Worm (Caenorhabditis elegans) whole organism, midembryonic: ENCODE results near the gene F45E4.5.

Experiments
- T22C8.4 ChIP-seq: fragments of 200-800 bp; sonication (Bioruptor generic); IDR thresholded peaks from 2 replicates; pipeline ENCODE4 v1.3.6; 2022; ENCODE audit warnings: missing genetic modification characterization, missing compliant biosample characterization
- cog-1 ChIP-seq: sonication (generic microtip); optimal IDR thresholded peaks from 2 replicates; lab custom pipeline; 2016; ENCODE audit warnings: missing genetic modification characterization, missing compliant biosample characterization
- flt-1 ChIP-seq: fragments of 200-800 bp; sonication (Bioruptor generic); IDR thresholded peaks from 2 replicates; pipeline ENCODE4 v1.3.6; 2022; ENCODE audit warnings: missing genetic modification characterization, missing compliant biosample characterization
- klf-2 ChIP-seq: fragments of 200-800 bp; sonication (Bioruptor generic); conservative IDR thresholded peaks from 2 replicates; pipeline ENCODE4 v1.3.6; 2022; ENCODE audit warnings: missing genetic modification reagents, missing genetic modification characterization, missing compliant biosample characterization
- med-1 ChIP-seq: sonication (generic microtip); optimal IDR thresholded peaks from 2 replicates; lab custom pipeline; 2017; ENCODE audit warnings: missing genetic modification characterization, mild to moderate bottlenecking, missing compliant biosample characterization, antibody characterized with exemption, missing genetic modification reagents; ENCODE audit not compliant: insufficient read depth
- ref-1 ChIP-seq: fragments of 200-800 bp; sonication (Bioruptor generic); conservative IDR thresholded peaks from 2 replicates; pipeline ENCODE4 v1.3.6; 2022; ENCODE audit warnings: missing genetic modification reagents, missing genetic modification characterization, missing compliant biosample characterization
- tab-1 ChIP-seq: fragments of 200-800 bp; sonication (Bioruptor generic); IDR thresholded peaks from 2 replicates; pipeline ENCODE4 v1.3.6; 2022; ENCODE audit warnings: missing genetic modification characterization, missing compliant biosample characterization
- ztf-23 ChIP-seq: fragments of 200-800 bp; sonication (Bioruptor generic); IDR thresholded peaks from 2 replicates; pipeline ENCODE4 v1.3.6; 2022; ENCODE audit warnings: missing genetic modification reagents, missing genetic modification characterization, missing compliant biosample characterization
- ztf-29 ChIP-seq: fragments of 200-800 bp; sonication (Bioruptor generic); IDR thresholded peaks from 2 replicates; pipeline ENCODE4 v1.3.6; 2022; ENCODE audit warnings: missing genetic modification reagents, missing genetic modification characterization, missing compliant biosample characterization

The F45E4.5 gene

DNA sequence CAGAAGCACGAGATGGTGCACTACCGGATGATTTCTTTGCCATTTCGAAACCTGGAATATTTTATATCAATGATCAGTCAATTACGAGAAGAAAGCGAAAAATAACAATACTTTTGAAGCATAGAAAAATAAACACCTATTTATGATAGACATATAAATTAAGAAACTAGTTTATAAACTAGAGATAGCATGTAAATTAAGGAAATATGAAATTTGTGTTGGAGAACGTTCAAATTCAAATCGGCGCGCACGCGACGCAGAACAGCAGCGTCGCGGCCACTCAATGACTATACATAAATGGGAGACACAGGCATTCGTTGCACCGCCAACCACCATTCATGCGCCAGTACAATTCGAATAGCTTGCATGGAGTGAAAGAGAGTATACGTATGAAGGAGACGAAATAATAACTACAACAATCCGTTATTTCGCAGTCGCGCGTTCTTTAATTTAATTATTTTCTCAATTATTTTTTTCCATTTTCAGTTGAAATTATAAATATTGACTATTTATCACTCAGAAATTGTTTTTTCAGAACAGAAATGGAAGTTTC is 48.7 kb downstream of the F45E4.5 start, which contains the start of the genes cec-5 and nol-10:
Gene cec-5 (minus strand): TSS at position 51 of the 553 bp plus-strand sequence.
Gene nol-10 (plus strand): TSS at position 536 of the 553 bp plus-strand sequence.
- TF ChIP-seq ref-1 (GFP tag; lab: Robert Waterston, UW) (no peak), cog-1 (tag; lab: Kevin White, UChicago) (peak; percentile 70), ztf-23 (no peak), ztf-29 (GFP tag; lab: Robert Waterston, UW) (no peak), flt-1 (GFP tag; lab: Robert Waterston, UW) (peak; percentile 45; the same call in 1 of the 2 replicates), tab-1 (no peak), T22C8.4 (GFP tag; lab: Robert Waterston, UW) (no peak), med-1 (no peak), klf-2 (no peak)

DNA sequence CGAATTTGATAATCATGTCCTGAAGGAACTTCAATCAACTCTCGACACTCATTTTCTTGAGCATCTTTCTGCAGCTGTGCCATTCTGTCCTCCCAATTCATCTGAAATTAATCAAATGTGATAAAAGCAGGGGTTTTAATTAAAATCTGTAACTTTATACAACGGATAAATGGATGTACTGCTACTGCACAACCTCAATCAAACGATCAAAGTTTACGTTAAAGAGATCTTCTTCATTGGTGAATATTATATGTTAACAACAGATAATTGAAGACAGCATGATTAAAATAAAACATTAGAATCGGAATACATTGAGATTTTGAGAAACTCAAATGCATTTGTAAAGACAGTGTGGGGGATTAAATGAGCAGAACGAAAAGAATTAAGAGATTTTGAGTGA is 50.6 kb downstream of the F45E4.5 start, which contains the start of gene F32E10.5:
Gene F32E10.5 (minus strand): TSS at position 101 of the 400 bp plus-strand sequence.
- TF ChIP-seq T22C8.4 (GFP tag; lab: Robert Waterston, UW) = no peak
- no peak for TF ChIP-seq tab-1
- no peak for TF ChIP-seq med-1
- no peak for TF ChIP-seq klf-2
- TF ChIP-seq ztf-23 = no peak
- TF ChIP-seq ztf-29 (GFP tag; lab: Robert Waterston, UW) = no peak
- TF ChIP-seq ref-1 (GFP tag; lab: Robert Waterston, UW) = no peak
- no peak for TF ChIP-seq cog-1 (tag; lab: Kevin White, UChicago)
- no peak for TF ChIP-seq flt-1 (GFP tag; lab: Robert Waterston, UW)
